Fruit fly (Drosophila melanogaster) whole organism, embryonic: Measurements from ENCODE around the gene Exd2.

ENCODE experiments used
- Abd-B ChIP-seq: fragments of 200-800 bp; sonication (Bioruptor generic); optimal IDR thresholded peaks from 2 replicates; lab custom pipeline; 2018; ENCODE audit warnings: missing biosample characterization, mild to moderate bottlenecking, missing genetic modification characterization, moderate library complexity
- CG10321 ChIP-seq: fragments of 200-800 bp; sonication (Bioruptor generic); IDR thresholded peaks from 2 replicates; pipeline ENCODE4 v1.3.6; 2022; ENCODE audit warnings: missing biosample characterization, missing genetic modification characterization
- CG11504 ChIP-seq: fragments of 200-800 bp; sonication (Bioruptor generic); optimal IDR thresholded peaks from 3 replicates; lab custom pipeline; 2019; ENCODE audit warnings: missing biosample characterization, mild to moderate bottlenecking, missing genetic modification characterization, moderate library complexity
- CG11695 ChIP-seq: fragments of 200-800 bp; sonication (Bioruptor generic); IDR thresholded peaks from 3 replicates; pipeline ENCODE4 v1.3.6; 2022; ENCODE audit warnings: missing biosample characterization, missing genetic modification characterization
- CG15073 ChIP-seq: fragments of 200-800 bp; sonication (Bioruptor generic); optimal IDR thresholded peaks from 2 replicates; lab custom pipeline; 2016; ENCODE audit warnings: missing biosample characterization, missing genetic modification characterization
- CG2120 ChIP-seq: fragments of 200-800 bp; sonication (Bioruptor generic); optimal IDR thresholded peaks from 3 replicates; lab custom pipeline; 2016; ENCODE audit warnings: missing biosample characterization, missing genetic modification characterization
- CG3163 ChIP-seq: fragments of 200-800 bp; sonication (Bioruptor generic); optimal IDR thresholded peaks from 3 replicates; lab custom pipeline; 2016; ENCODE audit warnings: missing biosample characterization, missing genetic modification characterization
- CG32767 ChIP-seq: fragments of 200-800 bp; sonication (Bioruptor generic); IDR thresholded peaks from 2 replicates; pipeline ENCODE4 v1.3.6; 2022; ENCODE audit warnings: missing biosample characterization, missing genetic modification characterization
- CG3407 ChIP-seq: fragments of 200-800 bp; sonication (Bioruptor generic); optimal IDR thresholded peaks from 2 replicates; lab custom pipeline; 2018; ENCODE audit warnings: missing biosample characterization, mild to moderate bottlenecking, missing genetic modification characterization
- CG34422 ChIP-seq: fragments of 200-800 bp; sonication (Bioruptor generic); IDR thresholded peaks from 3 replicates; pipeline ENCODE4 v1.3.6; 2022; ENCODE audit warnings: missing biosample characterization, missing genetic modification characterization
- CG3995 ChIP-seq: fragments of 200-800 bp; sonication (Bioruptor generic); optimal IDR thresholded peaks from 3 replicates; lab custom pipeline; 2016; ENCODE audit warnings: missing biosample characterization, missing genetic modification characterization
- CG7786 ChIP-seq: fragments of 200-800 bp; sonication (Bioruptor generic); optimal IDR thresholded peaks from 2 replicates; lab custom pipeline; 2016; ENCODE audit warnings: missing biosample characterization, missing genetic modification characterization
- CG8281 ChIP-seq: fragments of 200-800 bp; sonication (Bioruptor generic); optimal IDR thresholded peaks from 2 replicates; lab custom pipeline; 2018; ENCODE audit warnings: missing biosample characterization, mild to moderate bottlenecking, missing genetic modification characterization, moderate library complexity
- Deaf1 ChIP-seq: fragments of 200-800 bp; optimal IDR thresholded peaks from 3 replicates; lab custom pipeline; 2019; ENCODE audit warnings: missing biosample characterization, mild to moderate bottlenecking, missing genetic modification characterization, moderate library complexity
- E2f1 ChIP-seq: fragments of 200-800 bp; sonication (Bioruptor generic); IDR thresholded peaks from 2 replicates; pipeline ENCODE4 v1.3.6; 2022; ENCODE audit warnings: missing biosample characterization, missing genetic modification characterization
- Ets97D ChIP-seq: fragments of 200-800 bp; sonication (Bioruptor generic); optimal IDR thresholded peaks from 3 replicates; lab custom pipeline; 2016; ENCODE audit warnings: missing biosample characterization, missing genetic modification characterization
- Gug ChIP-seq: fragments of 200-800 bp; sonication (Bioruptor generic); IDR thresholded peaks from 4 replicates; pipeline ENCODE4 v1.3.6; 2022; ENCODE audit warnings: missing biosample characterization, missing genetic modification characterization
- Hmr ChIP-seq: fragments of 200-800 bp; sonication (Bioruptor generic); optimal IDR thresholded peaks from 3 replicates; lab custom pipeline; 2017; ENCODE audit warnings: mild to moderate bottlenecking, missing biosample characterization, missing genetic modification reagents, missing genetic modification characterization
- Lhr ChIP-seq: fragments of 200-800 bp; sonication (Bioruptor generic); optimal IDR thresholded peaks from 3 replicates; lab custom pipeline; 2017; ENCODE audit warnings: mild to moderate bottlenecking, missing biosample characterization, missing genetic modification reagents, missing genetic modification characterization
- Med ChIP-seq: fragments of 200-800 bp; sonication (Bioruptor generic); peaks from one replicate; lab custom pipeline; 2016; ENCODE audit warnings: missing biosample characterization, missing genetic modification characterization, mild to moderate bottlenecking, inconsistent platforms, moderate library complexity
- NC2α ChIP-seq: fragments of 200-800 bp; sonication (Bioruptor generic); optimal IDR thresholded peaks from 2 replicates; lab custom pipeline; 2016; ENCODE audit warnings: missing biosample characterization, missing genetic modification characterization
- TFAM ChIP-seq: fragments of 200-800 bp; sonication (Bioruptor generic); optimal IDR thresholded peaks from 2 replicates; lab custom pipeline; 2017; ENCODE audit warnings: missing biosample characterization, missing genetic modification characterization, inconsistent platforms
- Trl ChIP-seq, 3 experiments: fragments of >200 bp in 2 of 3; fragments of 200-800 bp in 1 of 3; sonication (Bioruptor generic) in 1 of 3; optimal IDR thresholded peaks; 2 replicates in 1 of 3; 3 replicates in 2 of 3; lab custom pipeline; 2016 to 2017; ENCODE audit warnings: missing biosample characterization in 1 of 3, missing genetic modification characterization in 1 of 3
- amos ChIP-seq: fragments of 200-800 bp; sonication (Bioruptor generic); IDR thresholded peaks from 2 replicates; pipeline ENCODE4 v1.3.6; 2022; ENCODE audit warnings: missing biosample characterization, missing genetic modification characterization; ENCODE audit not compliant: partially characterized antibody
- aop ChIP-seq: fragments of 200-800 bp; sonication (Bioruptor generic); IDR thresholded peaks from 2 replicates; pipeline ENCODE4 v1.3.6; 2022; ENCODE audit warnings: missing biosample characterization, missing genetic modification characterization
- bcd ChIP-seq: fragments of 200-800 bp; sonication (Bioruptor generic); optimal IDR thresholded peaks from 2 replicates; lab custom pipeline; 2017; ENCODE audit warnings: missing biosample characterization, mild to moderate bottlenecking, missing genetic modification characterization
- chinmo ChIP-seq: fragments of 200-800 bp; sonication (Bioruptor generic); IDR thresholded peaks from 4 replicates; pipeline ENCODE4 v1.3.6; 2022; ENCODE audit warnings: missing biosample characterization, missing genetic modification characterization; ENCODE audit not compliant: partially characterized antibody
- en ChIP-seq: fragments of 200-800 bp; sonication (Bioruptor generic); optimal IDR thresholded peaks from 2 replicates; lab custom pipeline; 2016; ENCODE audit warnings: missing biosample characterization, missing genetic modification characterization
- eve ChIP-seq, 2 experiments: fragments of >200 bp; optimal IDR thresholded peaks; 2 replicates each; lab custom pipeline; 2017; ENCODE audit warnings: missing biosample characterization in 2 of 2, missing genetic modification characterization in 2 of 2
- exex ChIP-seq: fragments of 200-800 bp; sonication (Bioruptor generic); optimal IDR thresholded peaks from 4 replicates; lab custom pipeline; 2018; ENCODE audit warnings: missing biosample characterization, mild to moderate bottlenecking, missing genetic modification characterization, moderate library complexity
- fd102C ChIP-seq: fragments of 200-800 bp; sonication (Bioruptor generic); optimal IDR thresholded peaks from 2 replicates; lab custom pipeline; 2018; ENCODE audit warnings: missing biosample characterization, mild to moderate bottlenecking, missing genetic modification characterization, moderate library complexity
- hbn ChIP-seq: fragments of 200-800 bp; sonication (Bioruptor generic); IDR thresholded peaks from 2 replicates; pipeline ENCODE4 v1.3.6; 2022; ENCODE audit warnings: missing biosample characterization, missing genetic modification characterization; ENCODE audit not compliant: partially characterized antibody
- jumu ChIP-seq: fragments of 200-800 bp; sonication (Bioruptor generic); optimal IDR thresholded peaks from 3 replicates; lab custom pipeline; 2016; ENCODE audit warnings: missing biosample characterization, missing genetic modification characterization
- nmo ChIP-seq: fragments of 200-800 bp; sonication (Bioruptor generic); optimal IDR thresholded peaks from 2 replicates; lab custom pipeline; 2018; ENCODE audit warnings: missing biosample characterization, mild to moderate bottlenecking, missing genetic modification characterization, moderate library complexity
- pb ChIP-seq: fragments of 200-800 bp; sonication (Bioruptor generic); optimal IDR thresholded peaks from 3 replicates; lab custom pipeline; 2016; ENCODE audit warnings: missing biosample characterization, missing genetic modification characterization
- row ChIP-seq: fragments of 200-800 bp; sonication (Bioruptor generic); IDR thresholded peaks from 3 replicates; pipeline ENCODE4 v1.3.6; 2022; ENCODE audit warnings: missing biosample characterization, missing genetic modification characterization
- ssp ChIP-seq: fragments of 200-800 bp; sonication (Bioruptor generic); IDR thresholded peaks from 2 replicates; pipeline ENCODE4 v1.3.6; 2022; ENCODE audit warnings: missing biosample characterization, missing genetic modification characterization

The Exd2 gene

DNA sequence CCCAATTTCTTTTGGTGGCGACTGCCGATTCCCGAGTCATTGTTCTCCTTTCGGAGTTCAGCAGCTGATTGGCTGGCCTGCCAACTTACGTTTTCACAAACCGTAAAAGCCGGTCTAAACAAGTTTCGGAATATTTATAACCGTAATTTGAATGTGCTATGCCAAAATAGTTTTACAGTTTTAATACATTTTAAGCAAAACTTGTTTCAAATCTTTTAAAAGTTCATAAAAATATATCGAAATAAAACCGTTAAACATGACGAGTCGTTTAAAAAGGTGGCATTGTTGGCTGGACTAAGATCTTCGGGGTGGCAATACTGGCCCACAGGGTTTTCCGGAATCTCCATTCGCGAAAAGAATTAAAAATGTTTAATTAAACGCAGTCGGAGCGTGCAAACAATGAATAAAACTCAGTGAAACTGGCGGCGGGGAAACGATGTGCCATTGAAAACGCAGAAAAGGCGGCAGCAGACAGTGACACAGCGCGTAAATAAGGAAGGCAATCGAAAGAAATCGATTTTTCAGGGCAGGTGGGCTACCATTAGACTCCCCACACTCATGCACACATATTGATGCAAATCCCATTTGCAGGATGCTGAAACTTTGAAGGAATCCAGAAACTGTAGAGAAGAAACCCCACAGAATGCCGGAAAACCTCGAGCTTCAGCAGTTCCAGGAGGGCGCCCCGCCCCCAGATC, at the start of gene Exd2, which contains the start of gene CG5281 (continued):
- TF ChIP-seq CG10321 (GFP tag; lab: Robert Waterston, UW) (no peak), fd102C (no peak), eve (GFP tag; optimal IDR thresholded peaks at IDR 0.05; lab: Kevin White, UChicago) (no peak), CG2120 (GFP tag; lab: Kevin White, UChicago) (peak; percentile 70), ssp (GFP tag; lab: Robert Waterston, UW) (no peak), Lhr (GFP tag; lab: Kevin White, UChicago) (peak; percentile 64), CG32767 (GFP tag; lab: Robert Waterston, UW) (no peak), CG34422 (peak; percentile 55; the same call in 1 of the 3 replicates), CG8281 (tag; lab: Kevin White, UChicago) (no peak), jumu (GFP tag; lab: Kevin White, UChicago) (peak; percentile 17), pb (GFP tag; lab: Kevin White, UChicago) (no peak), nmo (GFP tag; lab: Kevin White, UChicago) (peak; percentile 63), TFAM (GFP tag; lab: Kevin White, UChicago) (no peak), Hmr (GFP tag; lab: Kevin White, UChicago) (peak; percentile 68), CG11695 (GFP tag; lab: Robert Waterston, UW) (no peak), E2f1 (GFP tag; lab: Robert Waterston, UW) (no peak)

DNA sequence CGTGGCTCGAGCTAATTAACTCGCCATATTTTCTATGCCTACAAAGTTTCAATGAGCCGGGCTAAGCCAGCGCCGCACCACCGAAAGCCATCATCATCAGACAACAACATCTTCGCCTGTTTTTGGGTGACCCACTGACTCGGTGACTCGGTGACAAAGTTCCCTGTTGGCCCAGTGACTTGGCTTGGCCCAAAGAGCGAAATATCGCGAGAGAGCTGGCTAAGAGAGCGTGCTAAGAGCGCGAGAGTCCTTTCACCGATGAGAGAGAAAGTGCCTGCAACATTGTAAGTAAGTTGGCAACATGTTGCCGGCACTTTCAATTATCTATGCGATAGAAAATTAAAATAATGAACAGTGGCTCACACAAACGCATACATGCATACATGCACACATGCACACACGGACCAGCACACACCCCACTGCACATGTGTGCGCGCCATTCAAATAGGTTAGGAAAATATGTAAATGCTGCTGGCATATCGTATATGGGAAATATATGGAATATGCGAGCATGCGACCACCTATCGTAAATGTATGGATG, 47.9 kb upstream of the Exd2 start:
- TF ChIP-seq CG3995 (GFP tag; lab: Kevin White, UChicago) (peak; percentile 63), Trl (optimal IDR thresholded peaks at IDR 0.05; lab: Kevin White, UChicago) (peak; percentile 36 to 52), Trl (GFP tag; optimal IDR thresholded peaks at IDR 0.05; lab: Kevin White, UChicago) (no peak), CG7786 (GFP tag; lab: Kevin White, UChicago) (no peak), hbn (GFP tag; lab: Robert Waterston, UW) (no peak), CG15073 (GFP tag; lab: Kevin White, UChicago) (no peak), aop (no peak), CG3163 (peak; percentile 76), Med (peak; percentile 16), CG3407 (GFP tag; lab: Kevin White, UChicago) (no peak), row (GFP tag; lab: Robert Waterston, UW) (no peak), bcd (GFP tag; lab: Kevin White, UChicago) (no peak), CG11504 (tag; lab: Kevin White, UChicago) (peak; percentile 96), Gug (GFP tag; lab: Robert Waterston, UW) (no peak), amos (GFP tag; lab: Robert Waterston, UW) (no peak), chinmo (GFP tag; lab: Robert Waterston, UW) (0 out of 4 replicates have a peak, but pooled peaks have one; percentile 9), en (GFP tag; lab: Kevin White, UChicago) (no peak), Deaf1 (tag; lab: Kevin White, UChicago) (peak; percentile 36), Ets97D (GFP tag; lab: Kevin White, UChicago) (no peak), Abd-B (no peak), exex (no peak), NC2α (GFP tag; lab: Kevin White, UChicago) (no peak)
